Worm (Caenorhabditis elegans) whole organism, young adult: ENCODE data around the gene T09F5.10.

ENCODE experiments used
- B0035.1 ChIP-seq: sonication (generic microtip); optimal IDR thresholded peaks from 2 replicates; lab custom pipeline; 2016; ENCODE audit warnings: missing genetic modification characterization, mild to moderate bottlenecking, missing compliant biosample characterization, missing genotype, missing genetic modification reagents
- B0336.3 ChIP-seq: fragments of 200-800 bp; sonication (Bioruptor generic); IDR thresholded peaks from 2 replicates; pipeline ENCODE4 v1.3.6; 2022; ENCODE audit warnings: missing genetic modification characterization, missing compliant biosample characterization
- C06A6.2 ChIP-seq: fragments of 200-800 bp; sonication (Bioruptor generic); conservative IDR thresholded peaks from 2 replicates; pipeline ENCODE4 v1.3.6; 2022; ENCODE audit warnings: missing genetic modification characterization, missing compliant biosample characterization
- F22D6.2 ChIP-seq: sonication (generic microtip); optimal IDR thresholded peaks from 2 replicates; lab custom pipeline; 2016; ENCODE audit warnings: mild to moderate bottlenecking, missing genetic modification characterization, missing compliant biosample characterization
- F23B12.7 ChIP-seq: sonication (generic microtip); optimal IDR thresholded peaks from 2 replicates; lab custom pipeline; 2017; ENCODE audit warnings: missing genetic modification characterization, mild to moderate bottlenecking, missing compliant biosample characterization, antibody characterized with exemption, moderate library complexity; ENCODE audit not compliant: insufficient read depth
- F33H1.4 ChIP-seq: fragments of 200-800 bp; sonication (Bioruptor generic); IDR thresholded peaks from 2 replicates; pipeline ENCODE4 v1.3.6; 2022; ENCODE audit warnings: missing genetic modification reagents, missing genetic modification characterization, missing compliant biosample characterization
- F37B4.10 ChIP-seq: fragments of 200-800 bp; sonication (Bioruptor generic); IDR thresholded peaks from 2 replicates; pipeline ENCODE4 v1.3.6; 2022; ENCODE audit warnings: missing genetic modification characterization, missing compliant biosample characterization
- F52B5.7 ChIP-seq: sonication (generic microtip); optimal IDR thresholded peaks from 2 replicates; lab custom pipeline; 2016; ENCODE audit warnings: mild to moderate bottlenecking, missing genetic modification characterization, missing compliant biosample characterization
- F57A8.1 ChIP-seq: fragments of 200-800 bp; sonication (Bioruptor generic); optimal IDR thresholded peaks from 2 replicates; lab custom pipeline; 2018; ENCODE audit warnings: mild to moderate bottlenecking, missing genetic modification characterization, moderate library complexity, missing compliant biosample characterization
- K12H6.12 ChIP-seq: fragments of 200-800 bp; sonication (Bioruptor generic); optimal IDR thresholded peaks from 2 replicates; lab custom pipeline; 2018; ENCODE audit warnings: mild to moderate bottlenecking, missing genetic modification characterization, missing compliant biosample characterization
- Y67H2A.10 ChIP-seq: fragments of 200-800 bp; sonication (Bioruptor generic); conservative IDR thresholded peaks from 2 replicates; pipeline ENCODE4 v1.3.6; 2022; ENCODE audit warnings: missing genetic modification reagents, missing genetic modification characterization, missing compliant biosample characterization
- ama-1 ChIP-seq, 3 experiments: fragments of 150-350 bp in 1 of 3; sonication (generic microtip) in 2 of 3; optimal IDR thresholded peaks; 2 replicates each; lab custom pipeline; 2014 to 2018; ENCODE audit warnings: missing biosample characterization in 2 of 3, missing genetic modification characterization in 2 of 3, missing genetic modification reagents in 2 of 3
- attf-5 ChIP-seq: fragments of 200-800 bp; sonication (Bioruptor generic); optimal IDR thresholded peaks from 2 replicates; lab custom pipeline; 2018; ENCODE audit warnings: mild to moderate bottlenecking, missing genetic modification characterization, missing compliant biosample characterization
- ccch-3 ChIP-seq: fragments of 200-800 bp; sonication (Bioruptor generic); optimal IDR thresholded peaks from 2 replicates; lab custom pipeline; 2018; ENCODE audit warnings: mild to moderate bottlenecking, missing genetic modification characterization, missing compliant biosample characterization
- cebp-1 ChIP-seq, 2 experiments: fragments of 200-800 bp in 1 of 2; sonication (Bioruptor generic) in 1 of 2; sonication (generic microtip) in 1 of 2; IDR thresholded peaks in 1 of 2; optimal IDR thresholded peaks in 1 of 2; 2 replicates each; pipeline versions ENCODE4 v1.3.6 to Lab custom; 2017 to 2022; ENCODE audit warnings: missing compliant biosample characterization in 2 of 2, missing genetic modification characterization in 2 of 2, mild to moderate bottlenecking in 1 of 2, missing genetic modification reagents in 1 of 2, moderate library complexity in 1 of 2
- cebp-2 ChIP-seq: fragments of 200-800 bp; sonication (Bioruptor generic); IDR thresholded peaks from 2 replicates; pipeline ENCODE4 v1.3.6; 2022; ENCODE audit warnings: missing genetic modification characterization, missing compliant biosample characterization
- ceh-100 ChIP-seq: fragments of 200-800 bp; sonication (Bioruptor generic); IDR thresholded peaks from 2 replicates; pipeline ENCODE4 v1.3.6; 2022; ENCODE audit warnings: missing genetic modification reagents, missing genetic modification characterization, missing compliant biosample characterization
- ceh-27 ChIP-seq: fragments of 200-800 bp; sonication (Bioruptor generic); optimal IDR thresholded peaks from 2 replicates; lab custom pipeline; 2018; ENCODE audit warnings: mild to moderate bottlenecking, missing genetic modification characterization, moderate library complexity, missing compliant biosample characterization
- die-1 ChIP-seq: sonication (generic microtip); optimal IDR thresholded peaks from 2 replicates; lab custom pipeline; 2016; ENCODE audit warnings: missing genotype, mild to moderate bottlenecking, missing genetic modification characterization, missing compliant biosample characterization
- dpl-1 ChIP-seq: fragments of 150-350 bp; optimal IDR thresholded peaks from 2 replicates; lab custom pipeline; 2014; ENCODE audit warnings: missing biosample characterization, missing genetic modification reagents, missing genetic modification characterization
- ets-4 ChIP-seq: fragments of 200-800 bp; sonication (Bioruptor generic); optimal IDR thresholded peaks from 2 replicates; lab custom pipeline; 2018; ENCODE audit warnings: mild to moderate bottlenecking, missing genetic modification characterization, missing compliant biosample characterization
- him-1 ChIP-seq: sonication (generic microtip); optimal IDR thresholded peaks from 2 replicates; lab custom pipeline; 2016; ENCODE audit warnings: missing genotype, missing genetic modification reagents, missing genetic modification characterization, missing compliant biosample characterization
- hlh-12 ChIP-seq: sonication (generic microtip); optimal IDR thresholded peaks from 2 replicates; lab custom pipeline; 2016; ENCODE audit warnings: missing genetic modification characterization, missing compliant biosample characterization
- hmg-1.2 ChIP-seq: fragments of 200-800 bp; sonication (Bioruptor generic); IDR thresholded peaks from 2 replicates; pipeline ENCODE4 v1.3.6; 2022; ENCODE audit warnings: missing genetic modification reagents, missing genetic modification characterization, missing compliant biosample characterization
- hmg-20 ChIP-seq: fragments of 200-800 bp; sonication (Bioruptor generic); IDR thresholded peaks from 2 replicates; pipeline ENCODE4 v1.3.6; 2022; ENCODE audit warnings: missing genetic modification reagents, missing genetic modification characterization, missing compliant biosample characterization
- lin-35 ChIP-seq, 3 experiments: fragments of 150-350 bp in 2 of 3; sonication (generic microtip) in 1 of 3; optimal IDR thresholded peaks; 2 replicates each; lab custom pipeline; 2014 to 2018; ENCODE audit warnings: missing biosample characterization in 3 of 3, missing genetic modification characterization in 3 of 3, missing genetic modification reagents in 3 of 3
- madf-10 ChIP-seq: sonication (generic microtip); optimal IDR thresholded peaks from 2 replicates; lab custom pipeline; 2016; ENCODE audit warnings: mild to moderate bottlenecking, missing genetic modification characterization, missing compliant biosample characterization
- madf-3 ChIP-seq: fragments of 200-800 bp; sonication (Bioruptor generic); IDR thresholded peaks from 2 replicates; pipeline ENCODE4 v1.3.6; 2022; ENCODE audit warnings: missing genetic modification reagents, missing genetic modification characterization, missing compliant biosample characterization
- nfya-1 ChIP-seq: sonication (generic microtip); optimal IDR thresholded peaks from 2 replicates; lab custom pipeline; 2017; ENCODE audit warnings: antibody characterized with exemption, missing compliant biosample characterization, missing genetic modification characterization, borderline replicate concordance; ENCODE audit not compliant: insufficient read depth
- nfya-2 ChIP-seq: fragments of 200-800 bp; sonication (Bioruptor generic); IDR thresholded peaks from 2 replicates; pipeline ENCODE4 v1.3.6; 2022; ENCODE audit warnings: missing genetic modification reagents, missing genetic modification characterization, missing compliant biosample characterization
- nhr-179 ChIP-seq: sonication (generic microtip); optimal IDR thresholded peaks from 2 replicates; lab custom pipeline; 2016; ENCODE audit warnings: mild to moderate bottlenecking, missing genetic modification characterization, missing compliant biosample characterization
- nhr-27 ChIP-seq: fragments of 200-800 bp; sonication (Bioruptor generic); optimal IDR thresholded peaks from 2 replicates; lab custom pipeline; 2018; ENCODE audit warnings: mild to moderate bottlenecking, missing genetic modification characterization, moderate library complexity, missing compliant biosample characterization
- nhr-90 ChIP-seq: sonication (generic microtip); optimal IDR thresholded peaks from 2 replicates; lab custom pipeline; 2016; ENCODE audit warnings: missing genotype, mild to moderate bottlenecking, missing genetic modification characterization, missing compliant biosample characterization
- pbrm-1 ChIP-seq: fragments of 200-800 bp; sonication (Bioruptor generic); IDR thresholded peaks from 2 replicates; pipeline ENCODE4 v1.3.6; 2022; ENCODE audit warnings: missing genetic modification reagents, missing genetic modification characterization, missing compliant biosample characterization
- rcor-1 ChIP-seq: fragments of 200-800 bp; sonication (Bioruptor generic); IDR thresholded peaks from 2 replicates; pipeline ENCODE4 v1.3.6; 2022; ENCODE audit warnings: missing genetic modification reagents, missing genetic modification characterization, missing compliant biosample characterization
- rec-8 ChIP-seq, 2 experiments: sonication (generic microtip); optimal IDR thresholded peaks; 2 replicates each; lab custom pipeline; 2016; ENCODE audit warnings: mild to moderate bottlenecking in 2 of 2, missing genetic modification characterization in 2 of 2, missing genetic modification reagents in 2 of 2, missing genotype in 2 of 2, missing biosample characterization in 1 of 2, missing compliant biosample characterization in 1 of 2, moderate library complexity in 1 of 2
- rpc-1 ChIP-seq, 2 experiments: fragments of 150-350 bp in 1 of 2; sonication (generic microtip) in 1 of 2; optimal IDR thresholded peaks; 2 replicates each; lab custom pipeline; 2014 to 2018; ENCODE audit warnings: missing biosample characterization in 1 of 2, missing genetic modification characterization in 1 of 2, missing genetic modification reagents in 1 of 2, missing genotype in 1 of 2
- snpc-1.1 ChIP-seq: sonication (generic microtip); optimal IDR thresholded peaks from 2 replicates; lab custom pipeline; 2017; ENCODE audit warnings: missing genetic modification characterization, mild to moderate bottlenecking, missing compliant biosample characterization, antibody characterized with exemption, moderate library complexity, missing genotype, missing genetic modification reagents; ENCODE audit not compliant: insufficient read depth
- snpc-1.3 ChIP-seq: sonication (generic microtip); optimal IDR thresholded peaks from 2 replicates; lab custom pipeline; 2017; ENCODE audit warnings: missing genetic modification characterization, mild to moderate bottlenecking, missing compliant biosample characterization, antibody characterized with exemption, moderate library complexity, missing genotype, missing genetic modification reagents; ENCODE audit not compliant: insufficient read depth
- tbx-9 ChIP-seq: sonication (generic microtip); optimal IDR thresholded peaks from 2 replicates; lab custom pipeline; 2016; ENCODE audit warnings: borderline replicate concordance, missing genetic modification characterization, inconsistent platforms, missing compliant biosample characterization
- xnd-1 ChIP-seq: sonication (generic microtip); optimal IDR thresholded peaks from 2 replicates; lab custom pipeline; 2016; ENCODE audit warnings: missing genotype, missing genetic modification reagents, missing genetic modification characterization, missing compliant biosample characterization
- ztf-25 ChIP-seq: fragments of 200-800 bp; sonication (Bioruptor generic); IDR thresholded peaks from 2 replicates; pipeline ENCODE4 v1.3.6; 2022; ENCODE audit warnings: missing genetic modification reagents, missing genetic modification characterization, missing compliant biosample characterization
- ztf-26 ChIP-seq: sonication (generic microtip); optimal IDR thresholded peaks from 2 replicates; lab custom pipeline; 2017; ENCODE audit warnings: missing genetic modification characterization, missing compliant biosample characterization
- ztf-28 ChIP-seq: fragments of 200-800 bp; sonication (Bioruptor generic); IDR thresholded peaks from 2 replicates; pipeline ENCODE4 v1.3.6; 2022; ENCODE audit warnings: missing genetic modification reagents, missing genetic modification characterization, missing compliant biosample characterization
- ztf-6 ChIP-seq: fragments of 200-800 bp; sonication (Bioruptor generic); IDR thresholded peaks from 2 replicates; pipeline ENCODE4 v1.3.6; 2022; ENCODE audit warnings: missing genetic modification reagents, missing genetic modification characterization, missing compliant biosample characterization

The T09F5.10 gene

DNA sequence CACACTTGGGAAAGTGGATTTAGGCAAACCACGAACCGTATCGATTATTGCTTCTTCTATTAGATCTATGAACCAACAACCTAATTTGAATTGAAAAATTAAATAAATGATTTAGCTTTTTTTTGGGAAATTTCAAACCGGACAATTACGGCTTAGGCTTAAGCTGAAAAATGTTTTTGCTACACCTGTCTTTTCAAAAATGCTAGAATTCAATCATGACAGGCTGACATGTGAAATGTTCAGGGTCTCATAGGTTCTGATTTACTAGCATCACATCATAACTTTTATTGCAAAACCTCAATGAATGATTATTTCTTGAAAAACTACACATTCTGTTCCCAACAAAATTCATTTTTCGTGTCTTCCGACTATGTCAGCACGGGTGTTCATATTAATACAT is 26.6 kb upstream of the T09F5.10 start, which contains the start of gene srh-55:
TSS of gene srh-55 (plus strand) at position 301 of the 400 bp plus-strand sequence.
- TF ChIP-seq him-1 (tag; lab: Kevin White, UChicago) = no peak
- TF ChIP-seq ztf-6 (GFP tag; lab: Robert Waterston, UW) = no peak
- no peak for TF ChIP-seq F33H1.4 (GFP tag; lab: Robert Waterston, UW)
- TF ChIP-seq rec-8 (tag; optimal IDR thresholded peaks at IDR 0.05; lab: Kevin White, UChicago) = no peak
- TF ChIP-seq cebp-1 (GFP tag; IDR thresholded peaks at IDR 0.05; lab: Robert Waterston, UW) = no peak
- no peak for TF ChIP-seq cebp-1 (tag; optimal IDR thresholded peaks at IDR 0.05; lab: Kevin White, UChicago)
- TF ChIP-seq pbrm-1 (GFP tag; lab: Robert Waterston, UW) = no peak
- TF ChIP-seq dpl-1 (GFP tag; lab: Kevin White, UChicago) = no peak
- TF ChIP-seq hmg-20 (GFP tag; lab: Robert Waterston, UW) = no peak
- no peak for TF ChIP-seq madf-10 (tag; lab: Kevin White, UChicago)
- TF ChIP-seq tbx-9 (tag; lab: Kevin White, UChicago) = no peak
- TF ChIP-seq ets-4 (GFP tag; lab: Kevin White, UChicago) = no peak
- no peak for TF ChIP-seq ama-1 (optimal IDR thresholded peaks at IDR 0.05; lab: Kevin White, UChicago)
- no peak for TF ChIP-seq ama-1 (GFP tag; optimal IDR thresholded peaks at IDR 0.05; lab: Kevin White, UChicago)
- no peak for TF ChIP-seq hmg-1.2 (GFP tag; lab: Robert Waterston, UW)
- TF ChIP-seq B0336.3 = no peak
- no peak for TF ChIP-seq ccch-3 (GFP tag; lab: Kevin White, UChicago)
- TF ChIP-seq rcor-1 = no peak
- TF ChIP-seq madf-3 (GFP tag; lab: Robert Waterston, UW) = no peak
- TF ChIP-seq nfya-2 (GFP tag; lab: Robert Waterston, UW) = no peak
- no peak for TF ChIP-seq nhr-90 (tag; lab: Kevin White, UChicago)
- TF ChIP-seq ceh-27 (GFP tag; lab: Kevin White, UChicago) = no peak

DNA sequence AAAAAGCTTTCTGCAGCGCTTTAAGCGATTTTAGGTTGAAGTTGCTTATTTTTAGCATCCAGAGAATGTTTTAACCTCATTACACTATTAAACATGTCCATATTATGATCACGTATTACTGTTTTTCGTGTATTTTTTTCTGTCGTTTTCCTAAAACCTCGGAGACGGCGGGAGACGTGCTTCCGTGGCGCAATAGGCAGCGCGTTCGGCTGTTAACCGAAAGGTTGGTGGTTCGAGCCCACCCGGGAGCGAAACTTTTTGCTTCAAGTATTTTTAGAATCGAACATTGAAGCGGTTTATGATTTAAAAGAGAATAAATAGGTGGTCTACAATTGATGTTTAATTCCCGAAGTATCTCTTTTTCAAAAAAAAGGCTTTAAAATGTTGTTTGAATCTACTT is 23.4 kb upstream of the T09F5.10 start:
- no peak for TF ChIP-seq F22D6.2 (tag; lab: Kevin White, UChicago)
- TF ChIP-seq rpc-1 (optimal IDR thresholded peaks at IDR 0.05; lab: Kevin White, UChicago) = peak; percentile 55
- peak; percentile 79 for TF ChIP-seq rpc-1 (tag; optimal IDR thresholded peaks at IDR 0.05; lab: Kevin White, UChicago)
- TF ChIP-seq snpc-1.3 (tag; lab: Kevin White, UChicago) = no peak
- peak; percentile 41 for TF ChIP-seq die-1 (tag; lab: Kevin White, UChicago)
- no peak for TF ChIP-seq hlh-12 (tag; lab: Kevin White, UChicago)
- TF ChIP-seq xnd-1 (tag; lab: Kevin White, UChicago) = no peak
- no peak for TF ChIP-seq F37B4.10 (GFP tag; lab: Robert Waterston, UW)
- no peak for TF ChIP-seq rec-8 (tag; optimal IDR thresholded peaks at IDR 0.05; lab: Kevin White, UChicago)
- peak; percentile 78 for TF ChIP-seq him-1 (tag; lab: Kevin White, UChicago)
- TF ChIP-seq F23B12.7 (tag; lab: Kevin White, UChicago) = peak; percentile 77
- peak; percentile 38 for TF ChIP-seq attf-5 (GFP tag; lab: Kevin White, UChicago)
- no peak for TF ChIP-seq K12H6.12 (tag; lab: Kevin White, UChicago)
- TF ChIP-seq ztf-26 (tag; lab: Kevin White, UChicago) = no peak
- no peak for TF ChIP-seq cebp-2 (GFP tag; lab: Robert Waterston, UW)
- TF ChIP-seq ztf-28 (GFP tag; lab: Robert Waterston, UW) = 0 out of 2 replicates have a peak, but pooled peaks have one; percentile 53
- no peak for TF ChIP-seq nhr-27
- TF ChIP-seq Y67H2A.10 = no peak
- TF ChIP-seq nfya-1 (tag; lab: Kevin White, UChicago) = no peak
- no peak for TF ChIP-seq ztf-25 (GFP tag; lab: Robert Waterston, UW)
- TF ChIP-seq lin-35 (GFP tag; optimal IDR thresholded peaks at IDR 0.05; lab: Kevin White, UChicago) = no peak
- TF ChIP-seq B0035.1 = no peak
- peak; percentile 25; the same call in 1 of the 2 replicates for TF ChIP-seq ceh-100 (GFP tag; lab: Robert Waterston, UW)
- no peak for TF ChIP-seq tbx-9 (tag; lab: Kevin White, UChicago)
- TF ChIP-seq nhr-90 (tag; lab: Kevin White, UChicago) = peak; percentile 17
- no peak for TF ChIP-seq nhr-179 (tag; lab: Kevin White, UChicago)
- no peak for TF ChIP-seq F57A8.1 (GFP tag; lab: Kevin White, UChicago)
- TF ChIP-seq nfya-2 (GFP tag; lab: Robert Waterston, UW) = no peak
- TF ChIP-seq snpc-1.1 (tag; lab: Kevin White, UChicago) = peak; percentile 17
- no peak for TF ChIP-seq C06A6.2 (GFP tag; lab: Robert Waterston, UW)
- TF ChIP-seq F52B5.7 (tag; lab: Kevin White, UChicago) = no peak
